Fruit fly (Drosophila melanogaster): ENCODE data around the gene Mfap1.

DNA sequence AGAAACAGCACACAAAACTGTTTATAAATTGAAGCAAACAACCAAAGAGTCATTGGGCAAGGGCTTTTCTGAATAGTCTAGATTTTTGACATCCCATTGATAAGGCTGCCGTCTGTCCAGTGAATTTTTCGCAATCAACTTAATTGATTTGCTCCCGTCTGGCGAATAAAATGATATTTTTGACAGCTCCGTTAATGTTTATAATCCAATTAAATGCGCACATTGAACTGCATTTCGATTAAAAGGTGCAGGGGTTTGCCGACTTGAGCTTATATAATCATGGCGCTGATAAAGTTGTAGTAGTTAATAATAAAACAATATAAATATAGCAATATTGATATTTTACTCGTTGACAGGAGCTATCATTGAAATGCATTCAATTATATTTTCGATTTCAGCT is 31.9 kb upstream of the Mfap1 start:
- TF ChIP-seq CTCF (optimal IDR thresholded peaks at IDR 0.05) = no peak
- TF ChIP-seq CG8478 (optimal IDR thresholded peaks at IDR 0.05) = no peak

Measured in S2 (cell line).